Fruit fly (Drosophila melanogaster) whole organism, prepupa: ENCODE measurements around the gene CG10031.

ENCODE experiments used
- CG10631 ChIP-seq: fragments of 200-800 bp; sonication (Bioruptor generic); optimal IDR thresholded peaks from 2 replicates; lab custom pipeline; 2016; ENCODE audit warnings: missing biosample characterization, missing genetic modification characterization
- CG10669 ChIP-seq: fragments of 200-800 bp; sonication (Bioruptor generic); optimal IDR thresholded peaks from 3 replicates; lab custom pipeline; 2018; ENCODE audit warnings: missing biosample characterization, mild to moderate bottlenecking, missing genetic modification characterization, moderate library complexity
- CG11294 ChIP-seq: fragments of 200-800 bp; sonication (Bioruptor generic); IDR thresholded peaks from 2 replicates; pipeline ENCODE4 v1.3.6; 2022; ENCODE audit warnings: missing biosample characterization, missing genetic modification characterization
- CG11762 ChIP-seq: fragments of 200-800 bp; sonication (Bioruptor generic); optimal IDR thresholded peaks from 3 replicates; lab custom pipeline; 2016; ENCODE audit warnings: missing biosample characterization, missing genetic modification characterization; ENCODE audit not compliant: insufficient read depth
- CG11902 ChIP-seq: fragments of 200-800 bp; sonication (Bioruptor generic); optimal IDR thresholded peaks from 3 replicates; lab custom pipeline; 2016; ENCODE audit warnings: missing biosample characterization, missing genetic modification characterization
- CG1621 ChIP-seq: fragments of 200-800 bp; sonication (Bioruptor generic); optimal IDR thresholded peaks from 3 replicates; lab custom pipeline; 2018; ENCODE audit warnings: missing biosample characterization, mild to moderate bottlenecking, missing genetic modification characterization
- CG16779 ChIP-seq: fragments of 200-800 bp; sonication (Bioruptor generic); optimal IDR thresholded peaks from 3 replicates; lab custom pipeline; 2017; ENCODE audit warnings: missing biosample characterization, mild to moderate bottlenecking, missing genetic modification characterization
- CG31627 ChIP-seq: fragments of 200-800 bp; sonication (Bioruptor generic); optimal IDR thresholded peaks from 3 replicates; lab custom pipeline; 2016; ENCODE audit warnings: missing biosample characterization, missing genetic modification characterization
- CG32006 ChIP-seq: fragments of 200-800 bp; sonication (Bioruptor generic); optimal IDR thresholded peaks from 3 replicates; lab custom pipeline; 2017; ENCODE audit warnings: missing biosample characterization, mild to moderate bottlenecking, missing genetic modification characterization
- CG34406 ChIP-seq: fragments of 200-800 bp; sonication (Bioruptor generic); optimal IDR thresholded peaks from 3 replicates; lab custom pipeline; 2016; ENCODE audit warnings: missing biosample characterization, missing genetic modification characterization
- CG3919 ChIP-seq: fragments of 200-800 bp; sonication (Bioruptor generic); optimal IDR thresholded peaks from 3 replicates; lab custom pipeline; 2016; ENCODE audit warnings: missing biosample characterization, missing genetic modification characterization
- CG6163 ChIP-seq: fragments of 200-800 bp; sonication (Bioruptor generic); IDR thresholded peaks from 3 replicates; pipeline ENCODE4 v1.3.6; 2022; ENCODE audit warnings: missing biosample characterization, missing genetic modification characterization
- CG6276 ChIP-seq: fragments of 200-800 bp; sonication (Bioruptor generic); optimal IDR thresholded peaks from 2 replicates; lab custom pipeline; 2017; ENCODE audit warnings: missing biosample characterization, mild to moderate bottlenecking, missing genetic modification characterization
- CG6808 ChIP-seq: fragments of 200-800 bp; sonication (Bioruptor generic); optimal IDR thresholded peaks from 3 replicates; lab custom pipeline; 2017; ENCODE audit warnings: missing biosample characterization, missing genetic modification characterization, mild to moderate bottlenecking, moderate library complexity, missing genetic modification reagents
- CG6854 ChIP-seq: fragments of 200-800 bp; sonication (Bioruptor generic); optimal IDR thresholded peaks from 2 replicates; lab custom pipeline; 2017; ENCODE audit warnings: missing biosample characterization, mild to moderate bottlenecking, missing genetic modification characterization
- CG7368 ChIP-seq: fragments of 200-800 bp; sonication (Bioruptor generic); optimal IDR thresholded peaks from 3 replicates; lab custom pipeline; 2016; ENCODE audit warnings: missing biosample characterization, missing genetic modification characterization
- CG8319 ChIP-seq: fragments of 200-800 bp; sonication (Bioruptor generic); optimal IDR thresholded peaks from 3 replicates; lab custom pipeline; 2016; ENCODE audit warnings: missing biosample characterization, missing genetic modification characterization
- CG8632 ChIP-seq: fragments of 200-800 bp; sonication (Bioruptor generic); optimal IDR thresholded peaks from 3 replicates; lab custom pipeline; 2016; ENCODE audit warnings: missing biosample characterization, missing genetic modification characterization
- Eip75B ChIP-seq: fragments of 200-800 bp; sonication (Bioruptor generic); optimal IDR thresholded peaks from 3 replicates; lab custom pipeline; 2016; ENCODE audit warnings: missing biosample characterization, missing genetic modification characterization
- Eip78C ChIP-seq: fragments of 200-800 bp; sonication (Bioruptor generic); peaks from one replicate; lab custom pipeline; 2016; ENCODE audit warnings: missing biosample characterization, missing genetic modification characterization
- Ets21C ChIP-seq: fragments of 200-800 bp; sonication (Bioruptor generic); optimal IDR thresholded peaks from 3 replicates; lab custom pipeline; 2016; ENCODE audit warnings: missing biosample characterization, missing genetic modification characterization
- Ets96B ChIP-seq: fragments of 200-800 bp; optimal IDR thresholded peaks from 2 replicates; lab custom pipeline; 2019; ENCODE audit warnings: missing biosample characterization, mild to moderate bottlenecking, missing genetic modification characterization, moderate library complexity
- Hr4 ChIP-seq: fragments of 200-800 bp; sonication (Bioruptor generic); optimal IDR thresholded peaks from 3 replicates; lab custom pipeline; 2016; ENCODE audit warnings: missing biosample characterization, missing genetic modification characterization
- OdsH ChIP-seq: fragments of 200-800 bp; sonication (Bioruptor generic); optimal IDR thresholded peaks from 3 replicates; lab custom pipeline; 2016; ENCODE audit warnings: missing biosample characterization, missing genetic modification characterization
- Smox ChIP-seq: fragments of 200-800 bp; sonication (Bioruptor generic); optimal IDR thresholded peaks from 3 replicates; lab custom pipeline; 2016; ENCODE audit warnings: missing biosample characterization, missing genetic modification characterization
- Sox14 ChIP-seq: fragments of 200-800 bp; sonication (Bioruptor generic); optimal IDR thresholded peaks from 3 replicates; lab custom pipeline; 2016; ENCODE audit warnings: missing biosample characterization, missing genetic modification characterization
- Sox15 ChIP-seq: fragments of 200-800 bp; sonication (Bioruptor generic); optimal IDR thresholded peaks from 3 replicates; lab custom pipeline; 2016; ENCODE audit warnings: missing biosample characterization, missing genetic modification characterization
- achi ChIP-seq: fragments of 200-800 bp; sonication (Bioruptor generic); optimal IDR thresholded peaks from 3 replicates; lab custom pipeline; 2016; ENCODE audit warnings: missing biosample characterization, missing genetic modification characterization
- acj6 ChIP-seq: fragments of 200-800 bp; sonication (Bioruptor generic); optimal IDR thresholded peaks from 3 replicates; lab custom pipeline; 2016; ENCODE audit warnings: missing biosample characterization, missing genetic modification characterization
- cyc ChIP-seq: fragments of 200-800 bp; sonication (Bioruptor generic); optimal IDR thresholded peaks from 3 replicates; lab custom pipeline; 2016; ENCODE audit warnings: missing biosample characterization, missing genetic modification characterization
- dac ChIP-seq: fragments of 200-800 bp; sonication (Bioruptor generic); optimal IDR thresholded peaks from 2 replicates; lab custom pipeline; 2017; ENCODE audit warnings: missing biosample characterization, mild to moderate bottlenecking, missing genetic modification characterization
- esn ChIP-seq: fragments of 200-800 bp; sonication (Bioruptor generic); optimal IDR thresholded peaks from 2 replicates; lab custom pipeline; 2016; ENCODE audit warnings: missing biosample characterization, mild to moderate bottlenecking, missing genetic modification characterization, moderate library complexity
- lz ChIP-seq: fragments of 200-800 bp; sonication (Bioruptor generic); optimal IDR thresholded peaks from 3 replicates; lab custom pipeline; 2016; ENCODE audit warnings: missing biosample characterization, missing genetic modification characterization
- salr ChIP-seq, 2 experiments: fragments of 200-800 bp; sonication (Bioruptor generic); optimal IDR thresholded peaks; 3 replicates each; lab custom pipeline; 2016 to 2018; ENCODE audit warnings: missing biosample characterization in 2 of 2, missing genetic modification characterization in 2 of 2, mild to moderate bottlenecking in 1 of 2
- spab ChIP-seq: fragments of 200-800 bp; sonication (Bioruptor generic); optimal IDR thresholded peaks from 2 replicates; lab custom pipeline; 2017; ENCODE audit warnings: missing biosample characterization, mild to moderate bottlenecking, missing genetic modification characterization, missing genetic modification reagents
- svp ChIP-seq: fragments of 200-800 bp; sonication (Bioruptor generic); peaks from one replicate; lab custom pipeline; 2016; ENCODE audit warnings: missing biosample characterization, missing genetic modification characterization
- topi ChIP-seq: fragments of 200-800 bp; sonication (Bioruptor generic); optimal IDR thresholded peaks from 3 replicates; lab custom pipeline; 2016; ENCODE audit warnings: missing biosample characterization, missing genetic modification characterization

CG10031 gene

DNA sequence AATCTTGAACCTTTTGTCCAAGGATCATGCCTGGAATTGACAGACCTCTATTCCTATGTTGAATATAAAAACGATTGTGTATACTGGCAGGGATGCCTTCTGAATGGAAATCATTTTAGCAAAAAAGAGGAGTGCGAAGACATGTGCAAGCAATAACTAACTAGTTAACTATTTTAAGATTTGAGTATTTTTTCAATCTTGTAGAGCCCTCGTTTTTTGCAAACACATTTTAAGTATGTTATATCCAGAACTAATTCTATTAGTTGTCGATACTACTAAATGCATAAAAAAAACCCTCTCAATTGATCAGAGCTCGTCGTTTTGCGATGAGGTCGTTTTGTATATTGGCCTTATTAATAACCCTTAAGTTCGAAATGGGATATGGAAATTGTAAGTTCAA is 1.5 kb upstream of the CG10031 start, which contains the start of gene Sfp24C1:
TSS of gene Sfp24C1 (plus strand) at position 301 of the 400 bp plus-strand sequence.
- TF ChIP-seq Eip78C, result no peak
- TF ChIP-seq Smox (GFP tag; lab: Kevin White, UChicago), result no peak
- TF ChIP-seq esn (GFP tag; lab: Kevin White, UChicago), result no peak
- no peak for TF ChIP-seq CG8632 (GFP tag; lab: Kevin White, UChicago)
- no peak for TF ChIP-seq Sox14
- TF ChIP-seq Eip75B (GFP tag; lab: Kevin White, UChicago), result no peak
- no peak for TF ChIP-seq CG7368
- no peak for TF ChIP-seq Sox15 (GFP tag; lab: Kevin White, UChicago)
- no peak for TF ChIP-seq CG6163 (GFP tag; lab: Robert Waterston, UW)
- TF ChIP-seq CG11762 (GFP tag; lab: Kevin White, UChicago), result no peak
- no peak for TF ChIP-seq Hr4 (GFP tag; lab: Kevin White, UChicago)
- TF ChIP-seq CG6276 (GFP tag; lab: Kevin White, UChicago), result no peak
- no peak for TF ChIP-seq CG3919 (GFP tag; lab: Kevin White, UChicago)
- TF ChIP-seq CG1621 (tag; lab: Kevin White, UChicago), result no peak
- no peak for TF ChIP-seq cyc (GFP tag; lab: Kevin White, UChicago)
- no peak for TF ChIP-seq CG10631 (GFP tag; lab: Kevin White, UChicago)

DNA sequence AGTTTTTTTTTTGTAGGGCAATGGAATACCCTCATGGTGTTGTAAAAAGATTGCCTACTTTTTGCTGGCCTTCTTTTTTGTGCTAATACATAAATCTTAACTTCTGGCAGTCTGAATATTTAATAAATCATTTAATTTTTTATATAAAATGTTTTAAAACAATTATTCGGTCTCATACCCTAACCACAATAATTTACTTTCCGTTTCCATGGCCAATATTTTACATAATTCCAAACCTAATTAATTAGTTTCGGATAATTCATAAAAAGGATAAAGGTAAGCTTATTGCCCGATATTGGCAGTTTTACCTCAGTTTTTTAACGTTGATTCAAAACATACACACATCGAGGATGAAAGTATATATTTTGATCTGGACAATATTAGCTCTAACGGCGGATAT is 1.0 kb upstream of the CG10031 start, which contains the start of gene CG42465:
TSS of gene CG42465 (plus strand) at position 301 of the 400 bp plus-strand sequence.
- TF ChIP-seq CG6854 (GFP tag; lab: Kevin White, UChicago), result no peak
- no peak for TF ChIP-seq OdsH (GFP tag; lab: Kevin White, UChicago)

DNA sequence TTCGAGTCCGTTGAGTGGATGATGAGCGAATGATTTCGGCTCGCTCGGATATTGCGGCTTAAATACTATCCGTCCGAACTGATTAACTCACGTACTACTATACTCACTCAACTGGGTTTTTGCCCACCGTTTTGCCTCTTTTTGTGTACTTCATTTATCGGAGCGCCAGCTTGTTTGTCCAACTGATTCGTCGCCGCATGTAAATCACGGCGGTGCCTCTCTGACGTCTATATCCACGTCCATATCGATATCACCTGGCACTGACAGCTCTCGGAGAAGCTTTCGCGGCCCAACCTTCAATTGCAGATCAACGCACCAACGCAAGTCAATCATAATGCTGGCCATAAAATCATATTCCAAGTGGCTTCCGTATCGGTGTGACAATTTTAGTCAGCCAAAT is 1.1 kb downstream of the CG10031 start, which contains the start of gene CG3604:
TSS of gene CG3604 (minus strand) at position 101 of the 400 bp plus-strand sequence.
- TF ChIP-seq Ets96B (tag; lab: Kevin White, UChicago) (no peak), CG8632 (GFP tag; lab: Kevin White, UChicago) (no peak), svp (GFP tag; lab: Kevin White, UChicago) (peak; percentile 33), spab (GFP tag; lab: Kevin White, UChicago) (no peak), CG8319 (GFP tag; lab: Kevin White, UChicago) (no peak), CG11902 (GFP tag; lab: Kevin White, UChicago) (no peak), acj6 (GFP tag; lab: Kevin White, UChicago) (no peak)

dm6 chr2L:3696438-3696837 is 2.5 kb downstream of the CG10031 start, which contains the start of gene IM33:
TSS of gene IM33 (minus strand) at chr2L:3696658.
- TF ChIP-seq Eip78C (no peak), CG10669 (GFP tag; lab: Kevin White, UChicago) (no peak), CG11294 (GFP tag; lab: Robert Waterston, UW) (no peak), CG3919 (GFP tag; lab: Kevin White, UChicago) (no peak), dac (GFP tag; lab: Kevin White, UChicago) (no peak), CG34406 (GFP tag; lab: Kevin White, UChicago) (no peak), Ets21C (GFP tag; lab: Kevin White, UChicago) (no peak), achi (no peak), CG10631 (GFP tag; lab: Kevin White, UChicago) (no peak), CG6808 (GFP tag; lab: Kevin White, UChicago) (no peak), Hr4 (GFP tag; lab: Kevin White, UChicago) (no peak), CG11762 (GFP tag; lab: Kevin White, UChicago) (no peak), CG6163 (GFP tag; lab: Robert Waterston, UW) (no peak), CG16779 (tag; lab: Kevin White, UChicago) (no peak), Ets96B (tag; lab: Kevin White, UChicago) (no peak), CG32006 (no peak), CG31627 (no peak), topi (no peak), lz (no peak), salr (GFP tag; optimal IDR thresholded peaks at IDR 0.05; lab: Kevin White, UChicago) (no peak)
